Worm (Caenorhabditis elegans) whole organism, midembryonic: Measurements from ENCODE around the gene F49F1.14.

Experiments
- T22C8.4 ChIP-seq: fragments of 200-800 bp; sonication (Bioruptor generic); IDR thresholded peaks from 2 replicates; pipeline ENCODE4 v1.3.6; 2022; ENCODE audit warnings: missing genetic modification characterization, missing compliant biosample characterization
- cog-1 ChIP-seq: sonication (generic microtip); optimal IDR thresholded peaks from 2 replicates; lab custom pipeline; 2016; ENCODE audit warnings: missing genetic modification characterization, missing compliant biosample characterization
- flt-1 ChIP-seq: fragments of 200-800 bp; sonication (Bioruptor generic); IDR thresholded peaks from 2 replicates; pipeline ENCODE4 v1.3.6; 2022; ENCODE audit warnings: missing genetic modification characterization, missing compliant biosample characterization
- klf-2 ChIP-seq: fragments of 200-800 bp; sonication (Bioruptor generic); conservative IDR thresholded peaks from 2 replicates; pipeline ENCODE4 v1.3.6; 2022; ENCODE audit warnings: missing genetic modification reagents, missing genetic modification characterization, missing compliant biosample characterization
- med-1 ChIP-seq: sonication (generic microtip); optimal IDR thresholded peaks from 2 replicates; lab custom pipeline; 2017; ENCODE audit warnings: missing genetic modification characterization, mild to moderate bottlenecking, missing compliant biosample characterization, antibody characterized with exemption, missing genetic modification reagents; ENCODE audit not compliant: insufficient read depth
- ref-1 ChIP-seq: fragments of 200-800 bp; sonication (Bioruptor generic); conservative IDR thresholded peaks from 2 replicates; pipeline ENCODE4 v1.3.6; 2022; ENCODE audit warnings: missing genetic modification reagents, missing genetic modification characterization, missing compliant biosample characterization
- ztf-23 ChIP-seq: fragments of 200-800 bp; sonication (Bioruptor generic); IDR thresholded peaks from 2 replicates; pipeline ENCODE4 v1.3.6; 2022; ENCODE audit warnings: missing genetic modification reagents, missing genetic modification characterization, missing compliant biosample characterization
- ztf-29 ChIP-seq: fragments of 200-800 bp; sonication (Bioruptor generic); IDR thresholded peaks from 2 replicates; pipeline ENCODE4 v1.3.6; 2022; ENCODE audit warnings: missing genetic modification reagents, missing genetic modification characterization, missing compliant biosample characterization

- TF ChIP-seq ztf-29 (GFP tag; lab: Robert Waterston, UW) = no peak
- no peak for TF ChIP-seq ztf-23 (GFP tag; lab: Robert Waterston, UW)
- no peak for TF ChIP-seq ref-1 (GFP tag; lab: Robert Waterston, UW)
- TF ChIP-seq flt-1 (GFP tag; lab: Robert Waterston, UW) = no peak
- TF ChIP-seq cog-1 (tag; lab: Kevin White, UChicago) = no peak
- TF ChIP-seq T22C8.4 (GFP tag; lab: Robert Waterston, UW) = no peak
- TF ChIP-seq klf-2 = no peak
- no peak for TF ChIP-seq med-1
Measured at ce11 chrIV:4072027-4072426, 40.3 kb downstream of the F49F1.14 start, which contains the start of gene pqn-75.
